Worm (Caenorhabditis elegans) whole organism, young adult: ENCODE measurements around the gene srw-72.
A peak's percentile ranks its signal among the peaks of the same experiment; 100 is the strongest.
"Not testable (repeated sequence)": the region's sequence is repeated elsewhere in the genome, so short reads cannot be mapped to it uniquely, and the experiment has no call there.

ENCODE experiments used
- B0019.2 ChIP-seq: fragments of 200-800 bp; sonication (Bioruptor generic); conservative IDR thresholded peaks from 2 replicates; pipeline ENCODE4 v1.3.6; 2022; ENCODE audit warnings: missing genetic modification reagents, missing genetic modification characterization, missing compliant biosample characterization
- B0035.1 ChIP-seq: sonication (generic microtip); optimal IDR thresholded peaks from 2 replicates; lab custom pipeline; 2016; ENCODE audit warnings: missing genetic modification characterization, mild to moderate bottlenecking, missing compliant biosample characterization, missing genotype, missing genetic modification reagents
- D2030.7 ChIP-seq: fragments of 200-800 bp; sonication (Bioruptor generic); IDR thresholded peaks from 2 replicates; pipeline ENCODE4 v1.3.6; 2022; ENCODE audit warnings: missing genetic modification reagents, missing genetic modification characterization, missing compliant biosample characterization
- F10E7.11 ChIP-seq: sonication (generic microtip); optimal IDR thresholded peaks from 2 replicates; lab custom pipeline; 2017; ENCODE audit warnings: mild to moderate bottlenecking, missing genetic modification characterization, moderate library complexity, missing compliant biosample characterization
- F33H1.4 ChIP-seq: fragments of 200-800 bp; sonication (Bioruptor generic); IDR thresholded peaks from 2 replicates; pipeline ENCODE4 v1.3.6; 2022; ENCODE audit warnings: missing genetic modification reagents, missing genetic modification characterization, missing compliant biosample characterization
- F37B4.10 ChIP-seq: fragments of 200-800 bp; sonication (Bioruptor generic); IDR thresholded peaks from 2 replicates; pipeline ENCODE4 v1.3.6; 2022; ENCODE audit warnings: missing genetic modification characterization, missing compliant biosample characterization
- F49E8.2 ChIP-seq: sonication (generic microtip); optimal IDR thresholded peaks from 3 replicates; lab custom pipeline; 2017; ENCODE audit warnings: missing genetic modification characterization, mild to moderate bottlenecking, missing compliant biosample characterization, antibody characterized with exemption, moderate library complexity; ENCODE audit not compliant: insufficient read depth
- K12H6.12 ChIP-seq: fragments of 200-800 bp; sonication (Bioruptor generic); optimal IDR thresholded peaks from 2 replicates; lab custom pipeline; 2018; ENCODE audit warnings: mild to moderate bottlenecking, missing genetic modification characterization, missing compliant biosample characterization
- Y53G8AR.9 ChIP-seq: fragments of 200-800 bp; sonication (Bioruptor generic); conservative IDR thresholded peaks from 2 replicates; pipeline ENCODE4 v1.3.6; 2022; ENCODE audit warnings: missing genetic modification reagents, missing genetic modification characterization, missing compliant biosample characterization
- Y95B8A.8 ChIP-seq: fragments of 200-800 bp; sonication (Bioruptor generic); IDR thresholded peaks from 2 replicates; pipeline ENCODE4 v1.3.6; 2022; ENCODE audit warnings: missing genetic modification reagents, missing genetic modification characterization, missing compliant biosample characterization
- athp-1 ChIP-seq: sonication (generic microtip); optimal IDR thresholded peaks from 2 replicates; lab custom pipeline; 2017; ENCODE audit warnings: mild to moderate bottlenecking, missing genetic modification characterization, missing compliant biosample characterization
- attf-5 ChIP-seq: fragments of 200-800 bp; sonication (Bioruptor generic); optimal IDR thresholded peaks from 2 replicates; lab custom pipeline; 2018; ENCODE audit warnings: mild to moderate bottlenecking, missing genetic modification characterization, missing compliant biosample characterization
- ceh-27 ChIP-seq: fragments of 200-800 bp; sonication (Bioruptor generic); optimal IDR thresholded peaks from 2 replicates; lab custom pipeline; 2018; ENCODE audit warnings: mild to moderate bottlenecking, missing genetic modification characterization, moderate library complexity, missing compliant biosample characterization
- ceh-79 ChIP-seq: sonication (generic microtip); optimal IDR thresholded peaks from 2 replicates; lab custom pipeline; 2017; ENCODE audit warnings: mild to moderate bottlenecking, missing genetic modification characterization, missing compliant biosample characterization
- efl-1 ChIP-seq: fragments of 150-350 bp; optimal IDR thresholded peaks from 2 replicates; lab custom pipeline; 2014; ENCODE audit warnings: missing biosample characterization, missing genetic modification reagents, missing genetic modification characterization
- ekl-4 ChIP-seq: fragments of 200-800 bp; sonication (Bioruptor generic); IDR thresholded peaks from 2 replicates; pipeline ENCODE4 v1.3.6; 2022; ENCODE audit warnings: missing genetic modification reagents, missing genetic modification characterization, missing compliant biosample characterization
- fkh-3 ChIP-seq: sonication (generic microtip); optimal IDR thresholded peaks from 2 replicates; lab custom pipeline; 2016; ENCODE audit warnings: mild to moderate bottlenecking, missing genetic modification characterization, missing compliant biosample characterization
- him-1 ChIP-seq: sonication (generic microtip); optimal IDR thresholded peaks from 2 replicates; lab custom pipeline; 2016; ENCODE audit warnings: missing genotype, missing genetic modification reagents, missing genetic modification characterization, missing compliant biosample characterization
- hmg-20 ChIP-seq: fragments of 200-800 bp; sonication (Bioruptor generic); IDR thresholded peaks from 2 replicates; pipeline ENCODE4 v1.3.6; 2022; ENCODE audit warnings: missing genetic modification reagents, missing genetic modification characterization, missing compliant biosample characterization
- lin-40 ChIP-seq: sonication (generic microtip); optimal IDR thresholded peaks from 2 replicates; lab custom pipeline; 2016; ENCODE audit warnings: missing genetic modification characterization, mild to moderate bottlenecking, missing compliant biosample characterization, missing genotype, missing genetic modification reagents
- lsl-1 ChIP-seq: fragments of 200-800 bp; sonication (Bioruptor generic); optimal IDR thresholded peaks from 2 replicates; lab custom pipeline; 2018; ENCODE audit warnings: mild to moderate bottlenecking, missing genetic modification characterization, moderate library complexity, missing compliant biosample characterization
- nfya-2 ChIP-seq: fragments of 200-800 bp; sonication (Bioruptor generic); IDR thresholded peaks from 2 replicates; pipeline ENCODE4 v1.3.6; 2022; ENCODE audit warnings: missing genetic modification reagents, missing genetic modification characterization, missing compliant biosample characterization
- nhr-120 ChIP-seq: fragments of 200-800 bp; sonication (Bioruptor generic); IDR thresholded peaks from 2 replicates; pipeline ENCODE4 v1.3.6; 2022; ENCODE audit warnings: missing genetic modification characterization, missing compliant biosample characterization
- nhr-27 ChIP-seq: fragments of 200-800 bp; sonication (Bioruptor generic); optimal IDR thresholded peaks from 2 replicates; lab custom pipeline; 2018; ENCODE audit warnings: mild to moderate bottlenecking, missing genetic modification characterization, moderate library complexity, missing compliant biosample characterization
- rcor-1 ChIP-seq: fragments of 200-800 bp; sonication (Bioruptor generic); IDR thresholded peaks from 2 replicates; pipeline ENCODE4 v1.3.6; 2022; ENCODE audit warnings: missing genetic modification reagents, missing genetic modification characterization, missing compliant biosample characterization
- sdz-38 ChIP-seq: sonication (generic microtip); optimal IDR thresholded peaks from 2 replicates; lab custom pipeline; 2016; ENCODE audit warnings: missing genotype, missing genetic modification characterization, missing compliant biosample characterization
- snpc-1.1 ChIP-seq: sonication (generic microtip); optimal IDR thresholded peaks from 2 replicates; lab custom pipeline; 2017; ENCODE audit warnings: missing genetic modification characterization, mild to moderate bottlenecking, missing compliant biosample characterization, antibody characterized with exemption, moderate library complexity, missing genotype, missing genetic modification reagents; ENCODE audit not compliant: insufficient read depth
- snpc-3.4 ChIP-seq: sonication (generic microtip); optimal IDR thresholded peaks from 2 replicates; lab custom pipeline; 2017; ENCODE audit warnings: missing genetic modification characterization, mild to moderate bottlenecking, missing compliant biosample characterization, antibody characterized with exemption, moderate library complexity, missing genotype, missing genetic modification reagents
- snpc-4 ChIP-seq, 5 experiments: fragments of 150-350 bp in 1 of 5; sonication (generic microtip) in 4 of 5; optimal IDR thresholded peaks; 2 replicates each; lab custom pipeline; 2014 to 2018; ENCODE audit warnings: missing genetic modification characterization in 5 of 5, missing biosample characterization in 3 of 5, antibody characterized with exemption in 2 of 5, mild to moderate bottlenecking in 2 of 5, missing compliant biosample characterization in 2 of 5, missing genotype in 2 of 5, moderate library complexity in 2 of 5, missing genetic modification reagents in 1 of 5
- sptf-2 ChIP-seq: fragments of 200-800 bp; sonication (Bioruptor generic); optimal IDR thresholded peaks from 2 replicates; lab custom pipeline; 2018; ENCODE audit warnings: mild to moderate bottlenecking, missing genetic modification characterization, missing compliant biosample characterization
- tbp1 ChIP-seq: fragments of 200-800 bp; sonication (Bioruptor generic); optimal IDR thresholded peaks from 2 replicates; lab custom pipeline; 2018; ENCODE audit warnings: mild to moderate bottlenecking, missing genetic modification characterization, missing compliant biosample characterization
- zim-3 ChIP-seq: sonication (generic microtip); optimal IDR thresholded peaks from 2 replicates; lab custom pipeline; 2017; ENCODE audit warnings: mild to moderate bottlenecking, missing genetic modification characterization, moderate library complexity, missing compliant biosample characterization
- ztf-18 ChIP-seq: sonication (generic microtip); optimal IDR thresholded peaks from 2 replicates; lab custom pipeline; 2016; ENCODE audit warnings: missing genotype, mild to moderate bottlenecking, missing genetic modification characterization, missing compliant biosample characterization

srw-72 gene

DNA sequence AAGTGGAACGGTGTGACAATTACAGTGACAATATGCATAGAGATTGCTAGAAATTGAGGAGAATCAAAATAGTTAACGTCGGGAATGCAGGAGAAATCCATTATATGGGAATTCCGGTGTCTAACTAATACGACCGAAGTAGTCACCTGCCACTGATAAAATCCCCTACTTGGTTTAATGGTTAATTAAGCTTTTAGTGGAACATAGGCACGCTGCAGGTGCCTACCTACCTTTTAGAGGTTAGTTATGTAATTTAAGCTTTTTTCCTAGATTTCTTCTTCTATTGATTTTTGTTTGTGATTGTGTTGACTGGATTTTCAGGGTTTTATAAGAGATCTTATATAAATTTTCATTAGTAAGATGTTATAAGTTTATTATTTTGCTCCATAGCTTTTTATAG lies 10.7 kb upstream of the srw-72 start, which contains the start of gene srh-203:
TSS of gene srh-203 (minus strand) at position 101 of the 400 bp plus-strand sequence.
- not testable (repeated sequence) for TF ChIP-seq hmg-20; ceh-79 (tag; lab: Kevin White, UChicago); him-1

- TF ChIP-seq snpc-1.1 (tag; lab: Kevin White, UChicago) (no peak), ekl-4 (GFP tag; lab: Robert Waterston, UW) (no peak), nfya-2 (no peak), Y95B8A.8 (no peak), B0035.1 (tag; lab: Kevin White, UChicago) (no peak), Y53G8AR.9 (GFP tag; lab: Robert Waterston, UW) (no peak), lsl-1 (no peak)
- TF ChIP-seq, all 124 proteins: peak for 0
Measured at ce11 chrV:17458069-17458468, 8.8 kb upstream of the srw-72 start, which contains the start of gene str-200. Gene str-200 (minus strand): TSS chrV:17458169.

DNA sequence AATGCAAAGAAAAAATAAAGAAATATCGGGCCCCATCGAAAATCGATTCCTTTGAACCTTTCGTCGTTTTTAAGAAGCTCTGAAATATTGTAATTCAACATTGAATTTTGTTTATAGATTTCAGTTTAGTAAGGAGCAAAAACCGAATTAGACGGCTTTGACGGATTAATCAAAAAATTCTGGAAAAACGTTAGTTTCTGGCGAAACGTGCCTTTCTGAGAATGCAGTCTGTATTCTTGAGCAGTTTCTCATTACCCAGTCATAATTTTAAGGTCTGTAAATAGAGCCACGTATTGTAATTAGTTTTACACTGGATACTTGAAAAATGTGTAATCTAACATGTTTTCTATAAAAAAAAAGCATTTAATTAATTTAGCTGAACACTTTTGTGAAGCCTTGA lies 6.8 kb upstream of the srw-72 start, which contains the start of gene srz-48:
TSS of gene srz-48 (minus strand) at position 101 of the 400 bp plus-strand sequence.
- TF ChIP-seq rcor-1 (GFP tag; lab: Robert Waterston, UW) (no peak), hmg-20 (no peak)

ce11 chrV:17464278-17464677 lies 2.6 kb upstream of the srw-72 start, which contains the start of gene F20E11.7:
Gene F20E11.7 (plus strand): TSS chrV:17464578.
- TF ChIP-seq nhr-120 (GFP tag; lab: Robert Waterston, UW); F49E8.2; sptf-2 (GFP tag; lab: Kevin White, UChicago): not testable (repeated sequence)

ce11 chrV:17467881-17468280 lies 1.0 kb downstream of the srw-72 start:
- TF ChIP-seq efl-1 (GFP tag; lab: Kevin White, UChicago) (no peak), snpc-4 (GFP tag; optimal IDR thresholded peaks at IDR 0.05; lab: Kevin White, UChicago) (no peak), snpc-4 (tag; optimal IDR thresholded peaks at IDR 0.05; lab: Kevin White, UChicago) (peak in 1 of 4 experiments; percentile 59)

ce11 chrV:17469180-17469579 lies 2.3 kb downstream of the srw-72 start, which contains the start of gene F20E11.17:
Gene F20E11.17 (minus strand): TSS chrV:17469280.
- TF ChIP-seq tbp1 (GFP tag; lab: Kevin White, UChicago), result no peak
- TF ChIP-seq snpc-4 (GFP tag; optimal IDR thresholded peaks at IDR 0.05; lab: Kevin White, UChicago), result no peak
- TF ChIP-seq snpc-4 (tag; optimal IDR thresholded peaks at IDR 0.05; lab: Kevin White, UChicago), result no peak
- no peak for TF ChIP-seq D2030.7 (GFP tag; lab: Robert Waterston, UW)
- no peak for TF ChIP-seq hmg-20
- no peak for TF ChIP-seq ceh-27 (GFP tag; lab: Kevin White, UChicago)
- no peak for TF ChIP-seq F33H1.4
- no peak for TF ChIP-seq nhr-27
- no peak for TF ChIP-seq lin-40 (tag; lab: Kevin White, UChicago)
- no peak for TF ChIP-seq ztf-18 (tag; lab: Kevin White, UChicago)
- no peak for TF ChIP-seq snpc-1.1 (tag; lab: Kevin White, UChicago)
- no peak for TF ChIP-seq him-1

DNA sequence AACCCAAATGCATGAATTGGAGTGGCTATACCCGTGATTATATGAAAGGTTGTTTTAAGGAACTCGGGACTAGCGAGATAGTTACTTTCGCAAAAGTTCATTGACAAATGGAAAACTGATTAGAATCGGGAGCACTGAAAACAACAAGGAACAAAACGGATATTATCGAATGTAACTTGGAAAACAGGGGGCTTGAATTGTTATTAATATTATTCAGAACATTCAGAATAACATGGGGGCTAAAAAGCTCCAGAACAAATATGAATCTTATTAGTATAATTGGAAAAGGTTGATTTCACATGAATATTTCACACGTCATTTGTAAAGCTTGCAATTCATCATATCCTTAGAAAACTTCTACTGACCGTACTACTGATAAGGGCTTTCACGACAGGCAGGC lies 4.7 kb downstream of the srw-72 start, which contains the start of gene srh-235:
TSS of gene srh-235 (minus strand) at position 101 of the 400 bp plus-strand sequence.
- no peak for TF ChIP-seq attf-5
- no peak for TF ChIP-seq K12H6.12 (tag; lab: Kevin White, UChicago)
- TF ChIP-seq snpc-3.4 (tag; lab: Kevin White, UChicago), result no peak
- TF ChIP-seq lsl-1, result no peak
- no peak for TF ChIP-seq F37B4.10 (GFP tag; lab: Robert Waterston, UW)
- TF ChIP-seq sdz-38 (tag; lab: Kevin White, UChicago), result no peak
- no peak for TF ChIP-seq fkh-3 (tag; lab: Kevin White, UChicago)
- no peak for TF ChIP-seq F10E7.11 (tag; lab: Kevin White, UChicago)
- no peak for TF ChIP-seq athp-1 (tag; lab: Kevin White, UChicago)
- no peak for TF ChIP-seq zim-3 (tag; lab: Kevin White, UChicago)
- TF ChIP-seq B0019.2 (GFP tag; lab: Robert Waterston, UW), result no peak
